Worm (Caenorhabditis elegans) whole organism, L4/young adult: ENCODE measurements around the gene aexr-1.

Experiments
- W03F9.2 ChIP-seq: fragments of 150-350 bp; optimal IDR thresholded peaks from 2 replicates; lab custom pipeline; 2014; ENCODE audit warnings: missing biosample characterization, missing genetic modification characterization
- dao-5 ChIP-seq: sonication (generic microtip); optimal IDR thresholded peaks from 2 replicates; lab custom pipeline; 2016; ENCODE audit warnings: missing genotype, missing genetic modification characterization, moderate library complexity, missing compliant biosample characterization
- him-1 ChIP-seq: sonication (generic microtip); optimal IDR thresholded peaks from 2 replicates; lab custom pipeline; 2016; ENCODE audit warnings: missing genotype, missing genetic modification reagents, missing genetic modification characterization, missing compliant biosample characterization

Gene aexr-1

ce11 chrX:6583385-6583784, 51.7 kb downstream of the aexr-1 start:
- no peak for TF ChIP-seq dao-5
- no peak for TF ChIP-seq W03F9.2 (tag; lab: Kevin White, UChicago)
- no peak for TF ChIP-seq him-1 (tag; lab: Kevin White, UChicago)
